Fruit fly (Drosophila melanogaster): ENCODE results near the gene CG2116.

CG2116 gene

DNA sequence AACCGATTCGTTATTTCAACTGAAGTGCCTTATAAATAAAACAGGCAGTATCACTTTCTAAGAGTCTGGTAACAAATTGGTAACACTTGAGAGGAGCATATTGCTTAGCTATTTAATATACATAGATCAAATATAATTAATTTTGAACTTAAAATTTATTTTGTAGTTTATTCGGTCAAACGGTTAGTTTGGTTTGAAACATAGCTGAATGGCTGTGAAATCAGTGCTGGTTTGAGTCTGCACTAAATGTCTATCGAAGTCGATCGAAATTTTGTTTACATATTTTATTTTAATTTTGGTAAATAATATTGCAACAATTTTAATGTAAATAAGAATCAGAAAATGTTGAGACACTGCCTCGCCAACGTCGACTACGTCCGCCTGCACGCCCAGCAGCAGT is 18.9 kb downstream of the CG2116 start, which contains the start of gene CG10959 (continued):
- TF ChIP-seq gro (GFP tag; optimal IDR thresholded peaks at IDR 0.05) (no peak), trem (tag; optimal IDR thresholded peaks at IDR 0.05) (peak; percentile 30), Dp (GFP tag; optimal IDR thresholded peaks at IDR 0.05) (peak; percentile 55), CG13894 (tag; optimal IDR thresholded peaks at IDR 0.05) (no peak), CG10147 (GFP tag; optimal IDR thresholded peaks at IDR 0.05) (no peak), pan (optimal IDR thresholded peaks at IDR 0.05) (no peak), pan (GFP tag; optimal IDR thresholded peaks at IDR 0.05 in 1 of 2, IDR thresholded peaks at IDR 0.05 in 1 of 2) (no peak), CG3838 (GFP tag; optimal IDR thresholded peaks at IDR 0.05) (no peak), Trl (optimal IDR thresholded peaks at IDR 0.05) (no peak), Trl (GFP tag; optimal IDR thresholded peaks at IDR 0.05) (no peak), phol (tag; optimal IDR thresholded peaks at IDR 0.05) (peak; percentile 3), Myb (GFP tag; optimal IDR thresholded peaks at IDR 0.05) (peak; percentile 3), MBD-R2 (GFP tag; IDR thresholded peaks at IDR 0.05) (peak; percentile 61; the same call in 1 of the 2 replicates), CG14441 (GFP tag; IDR thresholded peaks at IDR 0.05) (no peak), wdn (GFP tag; IDR thresholded peaks at IDR 0.05) (no peak), CG1603 (tag; optimal IDR thresholded peaks at IDR 0.05) (no peak), Lpt (GFP tag; optimal IDR thresholded peaks at IDR 0.05) (no peak), CG33557 (GFP tag; optimal IDR thresholded peaks at IDR 0.05) (no peak), CG17912 (GFP tag; optimal IDR thresholded peaks at IDR 0.05) (no peak), Ravus (GFP tag; IDR thresholded peaks at IDR 0.05) (no peak), ttk (GFP tag; IDR thresholded peaks at IDR 0.05) (no peak), D19B (GFP tag; optimal IDR thresholded peaks at IDR 0.05) (no peak), BEAF-32 (GFP tag; optimal IDR thresholded peaks at IDR 0.05) (peak; percentile 23), gce (GFP tag; IDR thresholded peaks at IDR 0.05) (no peak), CG32772 (GFP tag; IDR thresholded peaks at IDR 0.05) (no peak), CG14050 (GFP tag; IDR thresholded peaks at IDR 0.05) (no peak), shn (GFP tag; optimal IDR thresholded peaks at IDR 0.05) (no peak), CTCF (GFP tag; optimal IDR thresholded peaks at IDR 0.05) (peak; percentile 22), CG9437 (GFP tag; optimal IDR thresholded peaks at IDR 0.05) (no peak), ems (GFP tag; optimal IDR thresholded peaks at IDR 0.05) (no peak), bsh (GFP tag; optimal IDR thresholded peaks at IDR 0.05) (no peak), Dref (GFP tag; IDR thresholded peaks at IDR 0.05) (peak; percentile 66), CG15514 (GFP tag; optimal IDR thresholded peaks at IDR 0.05) (peak; percentile 67), E2f2 (GFP tag; IDR thresholded peaks at IDR 0.05) (peak; percentile 70), prd (optimal IDR thresholded peaks at IDR 0.05) (no peak), prd (GFP tag; IDR thresholded peaks at IDR 0.05) (no peak), CG2116 (GFP tag; optimal IDR thresholded peaks at IDR 0.05) (peak; percentile 30), lab (GFP tag; optimal IDR thresholded peaks at IDR 0.05) (no peak), CG31388 (GFP tag; optimal IDR thresholded peaks at IDR 0.05) (no peak), Med (GFP tag) (peak; percentile 0), chif (GFP tag; optimal IDR thresholded peaks at IDR 0.05) (no peak), CG8388 (GFP tag; optimal IDR thresholded peaks at IDR 0.05) (no peak), CG3995 (GFP tag; optimal IDR thresholded peaks at IDR 0.05) (no peak), lilli (GFP tag; optimal IDR thresholded peaks at IDR 0.05) (no peak), CG10267 (tag; optimal IDR thresholded peaks at IDR 0.05) (peak; percentile 31), ara (GFP tag; IDR thresholded peaks at IDR 0.05) (no peak), CG13424 (tag; optimal IDR thresholded peaks at IDR 0.05) (no peak), Gug (GFP tag; IDR thresholded peaks at IDR 0.05) (no peak), pita (GFP tag; optimal IDR thresholded peaks at IDR 0.05) (peak; percentile 51), Nf-YB (GFP tag; optimal IDR thresholded peaks at IDR 0.05) (no peak), cad (GFP tag; optimal IDR thresholded peaks at IDR 0.05) (no peak), CG3726 (GFP tag; IDR thresholded peaks at IDR 0.05) (no peak), HLH4C (GFP tag; IDR thresholded peaks at IDR 0.05; ENCODE audit: partially characterized antibody) (0 out of 3 replicates have a peak, but pooled peaks have one; percentile 34)
